Fruit fly (Drosophila melanogaster): ENCODE measurements around the gene RpS27.

Gene RpS27

DNA sequence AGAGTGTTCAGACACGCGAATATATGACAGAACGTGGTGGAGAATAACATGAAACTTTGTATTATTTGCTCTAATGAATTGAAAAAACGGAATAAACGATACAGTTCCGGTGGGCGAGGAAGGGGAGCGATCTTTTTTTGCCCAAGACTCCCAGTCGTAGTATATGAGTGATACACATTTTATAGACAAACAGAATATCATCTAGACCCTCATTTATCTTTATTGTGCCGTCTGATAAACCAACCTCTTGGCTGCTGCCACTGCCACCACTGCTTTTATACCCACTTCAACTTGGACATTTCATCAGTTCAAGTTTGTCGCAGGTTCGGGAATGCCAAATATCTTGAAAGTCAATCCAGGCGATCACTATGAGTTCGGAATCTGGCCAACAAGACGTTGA, 31.3 kb downstream of the RpS27 start, which contains the start of gene CG31106:
TSS of gene CG31106 (plus strand) at position 301 of the 400 bp plus-strand sequence.
- TF ChIP-seq Med (GFP tag) = peak; percentile 22
- no peak for TF ChIP-seq dm (GFP tag; optimal IDR thresholded peaks at IDR 0.05)

DNA sequence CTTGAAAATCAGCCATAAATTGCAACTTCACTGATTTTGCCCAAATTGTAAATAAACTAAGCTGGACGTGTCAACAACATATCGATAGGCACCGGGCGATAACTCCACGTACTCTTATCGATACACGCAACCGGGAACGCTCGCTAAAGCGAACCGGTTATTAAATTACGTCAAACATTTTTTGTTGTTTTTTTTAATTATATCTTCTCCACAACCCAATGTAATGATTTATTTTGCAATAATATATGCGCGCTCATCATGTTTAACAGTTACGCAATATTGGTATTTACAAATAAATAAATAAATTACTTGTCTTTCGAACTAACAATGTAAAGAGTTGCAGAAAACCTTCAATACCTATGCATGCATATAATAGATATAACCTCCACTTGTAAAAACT, 32.2 kb downstream of the RpS27 start, which contains the start of gene Saysd1:
TSS of gene Saysd1 (minus strand) at position 66 of the 400 bp plus-strand sequence.
- TF ChIP-seq Mes4 (GFP tag; optimal IDR thresholded peaks at IDR 0.05) = no peak
- peak; percentile 11 for TF ChIP-seq CG7987 (GFP tag; optimal IDR thresholded peaks at IDR 0.05)
- no peak for TF ChIP-seq CG32772 (GFP tag; IDR thresholded peaks at IDR 0.05)
- peak; percentile 48; the same call in 1 of the 2 replicates for TF ChIP-seq Ada2b (GFP tag; IDR thresholded peaks at IDR 0.05)
- no peak for TF ChIP-seq CG9817 (tag; optimal IDR thresholded peaks at IDR 0.05)
- TF ChIP-seq fu2 (GFP tag; optimal IDR thresholded peaks at IDR 0.05) = no peak
- TF ChIP-seq Dbx (GFP tag; IDR thresholded peaks at IDR 0.05) = peak; percentile 45; the same call in 1 of the 3 replicates
- TF ChIP-seq CG34422 (GFP tag; IDR thresholded peaks at IDR 0.05) = no peak; the same call in 2 of the 3 replicates
- TF ChIP-seq crp (GFP tag; optimal IDR thresholded peaks at IDR 0.05) = no peak
- no peak for TF ChIP-seq chif (GFP tag; optimal IDR thresholded peaks at IDR 0.05)
- TF ChIP-seq CG15696 (tag; optimal IDR thresholded peaks at IDR 0.05) = no peak
- TF ChIP-seq dimm (GFP tag; IDR thresholded peaks at IDR 0.05) = no peak
- no peak for TF ChIP-seq CG12942 (GFP tag; optimal IDR thresholded peaks at IDR 0.05)
- TF ChIP-seq p53 (GFP tag; optimal IDR thresholded peaks at IDR 0.05) = no peak
- peak; percentile 34; the same call in 1 of the 3 replicates for TF ChIP-seq row (GFP tag; IDR thresholded peaks at IDR 0.05)
- TF ChIP-seq MTF-1 (GFP tag; optimal IDR thresholded peaks at IDR 0.05; ENCODE audit: borderline replicate concordance) = no peak
- TF ChIP-seq CG15601 (tag; optimal IDR thresholded peaks at IDR 0.05) = no peak
- peak; percentile 45 for TF ChIP-seq CG17359 (tag; optimal IDR thresholded peaks at IDR 0.05)
- TF ChIP-seq gcm2 (GFP tag; optimal IDR thresholded peaks at IDR 0.05) = no peak
- no peak for TF ChIP-seq HmgD (GFP tag; optimal IDR thresholded peaks at IDR 0.05)
- TF ChIP-seq sim (GFP tag; IDR thresholded peaks at IDR 0.05) = no peak
- no peak for TF ChIP-seq Bteb2 (GFP tag; optimal IDR thresholded peaks at IDR 0.05)
- no peak for TF ChIP-seq pum (GFP tag; optimal IDR thresholded peaks at IDR 0.05)
- TF ChIP-seq CG18262 (tag; optimal IDR thresholded peaks at IDR 0.05) = no peak
- TF ChIP-seq CG3163 (GFP tag; optimal IDR thresholded peaks at IDR 0.05) = no peak
- TF ChIP-seq Dref (GFP tag; IDR thresholded peaks at IDR 0.05) = peak; percentile 92
- TF ChIP-seq otp (GFP tag; IDR thresholded peaks at IDR 0.05) = no peak
- no peak for TF ChIP-seq CG12071 (GFP tag; optimal IDR thresholded peaks at IDR 0.05)
- no peak for TF ChIP-seq Side (GFP tag; optimal IDR thresholded peaks at IDR 0.05)
- TF ChIP-seq az2 (GFP tag; optimal IDR thresholded peaks at IDR 0.05) = no peak
- TF ChIP-seq B-H1 (GFP tag; IDR thresholded peaks at IDR 0.05) = no peak
- TF ChIP-seq eve (GFP tag; optimal IDR thresholded peaks at IDR 0.05) = no peak
- TF ChIP-seq CG13775 (GFP tag; optimal IDR thresholded peaks at IDR 0.05) = no peak
- TF ChIP-seq vnd (GFP tag; IDR thresholded peaks at IDR 0.05; ENCODE audit: partially characterized antibody) = peak; percentile 78
- TF ChIP-seq zfh2 (GFP tag; optimal IDR thresholded peaks at IDR 0.05) = peak; percentile 10
- TF ChIP-seq GATAe (GFP tag; conservative IDR thresholded peaks at IDR 0.05) = no peak
- TF ChIP-seq lmd (GFP tag; IDR thresholded peaks at IDR 0.05) = peak; percentile 50; the same call in 1 of the 2 replicates
- peak; percentile 45; the same call in 1 of the 3 replicates for TF ChIP-seq dysf (GFP tag; IDR thresholded peaks at IDR 0.05)
- TF ChIP-seq pita (GFP tag; optimal IDR thresholded peaks at IDR 0.05) = no peak
- TF ChIP-seq odd (GFP tag; optimal IDR thresholded peaks at IDR 0.05) = no peak
- TF ChIP-seq CG10959 (GFP tag; IDR thresholded peaks at IDR 0.05) = no peak
- TF ChIP-seq NfI (GFP tag; optimal IDR thresholded peaks at IDR 0.05) = no peak
- TF ChIP-seq D19A (tag; optimal IDR thresholded peaks at IDR 0.05) = no peak
- TF ChIP-seq grn (GFP tag; optimal IDR thresholded peaks at IDR 0.05) = no peak
- peak; percentile 32; the same call in 1 of the 2 replicates for TF ChIP-seq E2f2 (GFP tag; IDR thresholded peaks at IDR 0.05)
- TF ChIP-seq CG15269 (tag; optimal IDR thresholded peaks at IDR 0.05) = no peak
- TF ChIP-seq Pdp1 (GFP tag; optimal IDR thresholded peaks at IDR 0.05) = peak in 1 of 2 experiments; percentile 88
- TF ChIP-seq CG12659 (GFP tag; optimal IDR thresholded peaks at IDR 0.05) = no peak

Measured in whole organism, embryonic.